Worm (Caenorhabditis elegans): ENCODE results near the gene C08E3.14.

DNA sequence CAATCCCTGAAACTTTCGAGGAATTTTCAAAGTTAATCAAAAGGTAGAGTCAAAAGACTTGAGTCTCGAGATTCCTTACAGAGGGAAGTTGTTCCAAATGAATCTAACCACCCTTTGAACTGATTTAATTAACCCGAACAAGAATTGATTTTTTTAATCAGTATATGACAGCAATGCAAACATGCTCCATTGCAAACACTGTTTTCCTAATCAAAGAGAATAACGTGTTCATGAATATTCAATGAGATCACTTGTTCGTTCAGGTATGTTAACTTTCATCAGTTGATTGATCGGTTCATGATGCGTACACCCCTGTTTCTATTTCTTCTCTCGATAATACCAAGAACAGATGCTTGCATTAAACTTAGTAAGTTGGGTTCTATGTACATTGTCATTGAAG lies at the start of gene C08E3.14:
- TF ChIP-seq ztf-23 (GFP tag; IDR thresholded peaks at IDR 0.05) (no peak), tab-1 (GFP tag; IDR thresholded peaks at IDR 0.05) (no peak), ztf-29 (GFP tag; IDR thresholded peaks at IDR 0.05) (no peak), med-1 (GFP tag; optimal IDR thresholded peaks at IDR 0.05; ENCODE audit: insufficient read depth) (no peak), T22C8.4 (GFP tag; IDR thresholded peaks at IDR 0.05) (no peak)
